Fruit fly (Drosophila melanogaster): Measurements from ENCODE around the gene Skp2.

Skp2 gene

DNA sequence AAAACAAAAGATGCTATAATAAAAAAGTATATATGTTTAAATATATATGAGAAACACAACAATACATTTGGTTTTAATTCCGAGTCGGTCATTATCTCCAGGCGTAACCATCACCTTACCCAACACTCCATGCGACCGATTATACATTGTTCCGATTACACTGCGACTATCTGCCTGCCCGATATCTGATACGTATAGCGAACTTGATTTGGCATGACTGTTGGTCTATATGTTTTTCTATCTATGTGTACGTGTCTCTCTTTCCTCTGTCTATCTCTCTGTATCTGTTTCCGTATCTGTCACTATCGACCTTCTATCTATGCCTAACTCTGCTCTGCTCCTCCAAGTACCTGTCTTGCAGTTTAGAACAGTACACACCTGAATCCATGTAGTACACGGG lies 36.0 kb downstream of the Skp2 start:
- peak; percentile 36 for TF ChIP-seq sug (tag; optimal IDR thresholded peaks at IDR 0.05)
- TF ChIP-seq CG13894 (tag; optimal IDR thresholded peaks at IDR 0.05) = peak; percentile 30
- no peak for TF ChIP-seq zfh2 (GFP tag; optimal IDR thresholded peaks at IDR 0.05)
- peak; percentile 45 for TF ChIP-seq mirr (GFP tag; optimal IDR thresholded peaks at IDR 0.05)
- 0 out of 3 replicates have a peak, but pooled peaks have one; percentile 29 for TF ChIP-seq CG2199 (GFP tag; IDR thresholded peaks at IDR 0.05)
- TF ChIP-seq exex (tag; optimal IDR thresholded peaks at IDR 0.05) = peak; percentile 35
- no peak for TF ChIP-seq CG6175 (GFP tag; IDR thresholded peaks at IDR 0.05)
- peak; percentile 54 for TF ChIP-seq grn (GFP tag; optimal IDR thresholded peaks at IDR 0.05)
- no peak for TF ChIP-seq CG2678 (tag; optimal IDR thresholded peaks at IDR 0.05)

dm6 chr3R:4294689-4295088 lies 42.8 kb downstream of the Skp2 start, which contains the start of gene Nepl11:
TSS of gene Nepl11 (minus strand) at chr3R:4294840.
- TF ChIP-seq CG34376 (GFP tag; optimal IDR thresholded peaks at IDR 0.05) = peak; percentile 70
- TF ChIP-seq sug (tag; optimal IDR thresholded peaks at IDR 0.05) = peak; percentile 57
- TF ChIP-seq Spps (tag; optimal IDR thresholded peaks at IDR 0.05) = no peak
- no peak for TF ChIP-seq CG8765 (GFP tag; IDR thresholded peaks at IDR 0.05)
- TF ChIP-seq CG12155 (GFP tag; optimal IDR thresholded peaks at IDR 0.05) = no peak
- no peak for TF ChIP-seq CG4328 (GFP tag; optimal IDR thresholded peaks at IDR 0.05)
- TF ChIP-seq phol (tag; optimal IDR thresholded peaks at IDR 0.05) = no peak
- TF ChIP-seq Hr39 (optimal IDR thresholded peaks at IDR 0.05) = no peak

dm6 chr3R:4292185-4292584 lies 45.3 kb downstream of the Skp2 start:
- TF ChIP-seq gsb-n (tag; optimal IDR thresholded peaks at IDR 0.05) (no peak), B-H1 (GFP tag; IDR thresholded peaks at IDR 0.05) (no peak), Ets65A (GFP tag) (peak; percentile 71), Mrtf (GFP tag; IDR thresholded peaks at IDR 0.05) (no peak), ERR (GFP tag; optimal IDR thresholded peaks at IDR 0.05) (no peak), CG16779 (GFP tag; IDR thresholded peaks at IDR 0.05) (no peak), CG10462 (GFP tag; optimal IDR thresholded peaks at IDR 0.05) (no peak), CG7987 (GFP tag; optimal IDR thresholded peaks at IDR 0.05) (no peak), inv (GFP tag; IDR thresholded peaks at IDR 0.05; ENCODE audit: partially characterized antibody) (no peak), CG14667 (GFP tag; IDR thresholded peaks at IDR 0.05) (no peak), fd96Cb (tag; optimal IDR thresholded peaks at IDR 0.05) (no peak), CG3847 (GFP tag; IDR thresholded peaks at IDR 0.05) (no peak), Tbp (GFP tag; optimal IDR thresholded peaks at IDR 0.05) (no peak), eve (GFP tag; optimal IDR thresholded peaks at IDR 0.05) (no peak), Hand (GFP tag; optimal IDR thresholded peaks at IDR 0.05) (no peak), onecut (GFP tag; IDR thresholded peaks at IDR 0.05) (peak; percentile 94), CG9437 (GFP tag; optimal IDR thresholded peaks at IDR 0.05) (peak; percentile 58), CTCF (GFP tag; optimal IDR thresholded peaks at IDR 0.05) (no peak), twi (tag; optimal IDR thresholded peaks at IDR 0.05) (no peak), pb (GFP tag; optimal IDR thresholded peaks at IDR 0.05) (no peak), Trl (optimal IDR thresholded peaks at IDR 0.05) (no peak), Trl (GFP tag; optimal IDR thresholded peaks at IDR 0.05) (no peak), D19B (GFP tag; optimal IDR thresholded peaks at IDR 0.05) (no peak), CG11247 (GFP tag; IDR thresholded peaks at IDR 0.05) (no peak), en (GFP tag; optimal IDR thresholded peaks at IDR 0.05) (no peak), CG10431 (GFP tag; optimal IDR thresholded peaks at IDR 0.05) (peak; percentile 43), ase (GFP tag; IDR thresholded peaks at IDR 0.05) (no peak), lilli (GFP tag; optimal IDR thresholded peaks at IDR 0.05) (no peak), CG17186 (GFP tag; optimal IDR thresholded peaks at IDR 0.05) (no peak), p53 (GFP tag; optimal IDR thresholded peaks at IDR 0.05) (no peak)
